Worm (Caenorhabditis elegans): Measurements from ENCODE around the gene inx-9.

ce11 chrIV:11676054-11676453 is at the start of gene inx-9:
- TF ChIP-seq ham-2 (GFP tag; optimal IDR thresholded peaks at IDR 0.05) (no peak), elt-1 (tag; optimal IDR thresholded peaks at IDR 0.05; ENCODE audit: borderline replicate concordance, insufficient read depth) (no peak), hlh-1 (tag; optimal IDR thresholded peaks at IDR 0.05) (no peak), snpc-4 (tag; optimal IDR thresholded peaks at IDR 0.05) (no peak), drap-1 (GFP tag; optimal IDR thresholded peaks at IDR 0.05) (no peak), nhr-237 (tag; optimal IDR thresholded peaks at IDR 0.05) (no peak), unc-62 (GFP tag; optimal IDR thresholded peaks at IDR 0.05) (no peak), nhr-28 (tag; optimal IDR thresholded peaks at IDR 0.05) (no peak), flh-1 (GFP tag; optimal IDR thresholded peaks at IDR 0.05) (no peak), bed-3 (GFP tag; optimal IDR thresholded peaks at IDR 0.05) (no peak)
